Fruit fly (Drosophila melanogaster) whole organism, embryonic: ENCODE measurements around the gene Ino80.

ENCODE experiments used
- Antp ChIP-seq: fragments of 200-800 bp; sonication (Bioruptor generic); optimal IDR thresholded peaks from 3 replicates; lab custom pipeline; 2016; ENCODE audit warnings: missing biosample characterization, missing genetic modification characterization
- Atf3 ChIP-seq: fragments of 200-800 bp; sonication (Bioruptor generic); optimal IDR thresholded peaks from 3 replicates; lab custom pipeline; 2016; ENCODE audit warnings: missing biosample characterization, missing genetic modification characterization
- CG10366 ChIP-seq: fragments of 200-800 bp; sonication (Bioruptor generic); IDR thresholded peaks from 2 replicates; pipeline ENCODE4 v1.3.6; 2022; ENCODE audit warnings: missing biosample characterization, missing genetic modification characterization
- CG12104 ChIP-seq: fragments of 200-800 bp; sonication (Bioruptor generic); optimal IDR thresholded peaks from 3 replicates; lab custom pipeline; 2016; ENCODE audit warnings: missing biosample characterization, missing genetic modification characterization
- CG1233 ChIP-seq: fragments of 200-800 bp; sonication (Bioruptor generic); optimal IDR thresholded peaks from 4 replicates; lab custom pipeline; 2018; ENCODE audit warnings: missing biosample characterization, mild to moderate bottlenecking, missing genetic modification characterization
- CG13287 ChIP-seq: fragments of 200-800 bp; sonication (Bioruptor generic); IDR thresholded peaks from 2 replicates; pipeline ENCODE4 v1.3.6; 2022; ENCODE audit warnings: missing biosample characterization, missing genetic modification characterization; ENCODE audit not compliant: partially characterized antibody
- CG13624 ChIP-seq: fragments of 200-800 bp; sonication (Bioruptor generic); optimal IDR thresholded peaks from 2 replicates; lab custom pipeline; 2016; ENCODE audit warnings: missing biosample characterization, missing genetic modification characterization
- CG13894 ChIP-seq: fragments of 200-800 bp; sonication (Bioruptor generic); optimal IDR thresholded peaks from 3 replicates; lab custom pipeline; 2018; ENCODE audit warnings: missing biosample characterization, mild to moderate bottlenecking, missing genetic modification characterization, moderate library complexity
- CG1529 ChIP-seq: fragments of 200-800 bp; sonication (Bioruptor generic); optimal IDR thresholded peaks from 3 replicates; lab custom pipeline; 2018; ENCODE audit warnings: missing biosample characterization, missing genetic modification characterization
- CG15479 ChIP-seq: fragments of 200-800 bp; sonication (Bioruptor generic); optimal IDR thresholded peaks from 3 replicates; lab custom pipeline; 2019; ENCODE audit warnings: missing biosample characterization, mild to moderate bottlenecking, missing genetic modification characterization, moderate library complexity
- CG15514 ChIP-seq: fragments of 200-800 bp; sonication (Bioruptor generic); optimal IDR thresholded peaks from 3 replicates; lab custom pipeline; 2017; ENCODE audit warnings: missing biosample characterization, missing genetic modification characterization, mild to moderate bottlenecking, moderate library complexity, missing genetic modification reagents
- CG2199 ChIP-seq: fragments of 200-800 bp; sonication (Bioruptor generic); IDR thresholded peaks from 3 replicates; pipeline ENCODE4 v1.3.6; 2022; ENCODE audit warnings: missing biosample characterization, missing genetic modification characterization
- CG4360 ChIP-seq: fragments of 200-800 bp; sonication (Bioruptor generic); IDR thresholded peaks from 2 replicates; pipeline ENCODE4 v1.3.6; 2022; ENCODE audit warnings: missing biosample characterization, missing genetic modification characterization
- CG4617 ChIP-seq: fragments of 200-800 bp; sonication (Bioruptor generic); optimal IDR thresholded peaks from 3 replicates; lab custom pipeline; 2016; ENCODE audit warnings: missing biosample characterization, missing genetic modification characterization, borderline replicate concordance
- CG6175 ChIP-seq: fragments of 200-800 bp; sonication (Bioruptor generic); IDR thresholded peaks from 3 replicates; pipeline ENCODE4 v1.3.6; 2022; ENCODE audit warnings: missing biosample characterization, missing genetic modification characterization
- CG6689 ChIP-seq: fragments of 200-800 bp; sonication (Bioruptor generic); IDR thresholded peaks from 2 replicates; pipeline ENCODE4 v1.3.6; 2022; ENCODE audit warnings: missing biosample characterization, missing genetic modification characterization
- CG8388 ChIP-seq: fragments of 200-800 bp; sonication (Bioruptor generic); optimal IDR thresholded peaks from 2 replicates; lab custom pipeline; 2019; ENCODE audit warnings: missing biosample characterization, mild to moderate bottlenecking, missing genetic modification characterization, moderate library complexity
- Deaf1 ChIP-seq: fragments of 200-800 bp; optimal IDR thresholded peaks from 3 replicates; lab custom pipeline; 2019; ENCODE audit warnings: missing biosample characterization, mild to moderate bottlenecking, missing genetic modification characterization, moderate library complexity
- Dll ChIP-seq: fragments of 200-800 bp; sonication (Bioruptor generic); IDR thresholded peaks from 4 replicates; pipeline ENCODE4 v1.3.6; 2022; ENCODE audit warnings: missing biosample characterization, missing genetic modification characterization; ENCODE audit not compliant: partially characterized antibody
- Dref ChIP-seq: fragments of 200-800 bp; sonication (Bioruptor generic); IDR thresholded peaks from 2 replicates; pipeline ENCODE4 v1.3.6; 2022; ENCODE audit warnings: missing biosample characterization, missing genetic modification characterization
- MBD-R2 ChIP-seq: fragments of 200-800 bp; sonication (Bioruptor generic); IDR thresholded peaks from 2 replicates; pipeline ENCODE4 v1.3.6; 2022; ENCODE audit warnings: missing biosample characterization, missing genetic modification characterization
- Scr ChIP-seq: fragments of 200-800 bp; sonication (Bioruptor generic); IDR thresholded peaks from 2 replicates; pipeline ENCODE4 v1.3.6; 2022; ENCODE audit warnings: missing biosample characterization, missing genetic modification characterization; ENCODE audit not compliant: partially characterized antibody
- Sry-β ChIP-seq: fragments of 200-800 bp; sonication (Bioruptor generic); optimal IDR thresholded peaks from 2 replicates; lab custom pipeline; 2018; ENCODE audit warnings: missing biosample characterization, mild to moderate bottlenecking, missing genetic modification characterization, moderate library complexity
- Sry-δ ChIP-seq: fragments of 200-800 bp; sonication (Bioruptor generic); optimal IDR thresholded peaks from 2 replicates; lab custom pipeline; 2016; ENCODE audit warnings: missing biosample characterization, missing genetic modification characterization
- ash1 ChIP-seq: fragments of 200-800 bp; sonication (Bioruptor generic); optimal IDR thresholded peaks from 2 replicates; lab custom pipeline; 2018; ENCODE audit warnings: missing biosample characterization, mild to moderate bottlenecking, missing genetic modification characterization
- bbx ChIP-seq: fragments of 200-800 bp; sonication (Bioruptor generic); IDR thresholded peaks from 2 replicates; pipeline ENCODE4 v1.3.6; 2022; ENCODE audit warnings: missing biosample characterization, missing genetic modification characterization; ENCODE audit not compliant: partially characterized antibody
- dan ChIP-seq: fragments of 200-800 bp; sonication (Bioruptor generic); IDR thresholded peaks from 2 replicates; pipeline ENCODE4 v1.3.6; 2022; ENCODE audit warnings: missing biosample characterization, missing genetic modification characterization
- danr ChIP-seq: fragments of 200-800 bp; sonication (Bioruptor generic); IDR thresholded peaks from 2 replicates; pipeline ENCODE4 v1.3.6; 2022; ENCODE audit warnings: missing biosample characterization, missing genetic modification characterization
- gcm2 ChIP-seq: fragments of 200-800 bp; sonication (Bioruptor generic); optimal IDR thresholded peaks from 2 replicates; lab custom pipeline; 2016; ENCODE audit warnings: missing biosample characterization, missing genetic modification characterization
- gfzf ChIP-seq: fragments of 200-800 bp; sonication (Bioruptor generic); optimal IDR thresholded peaks from 2 replicates; lab custom pipeline; 2016; ENCODE audit warnings: missing biosample characterization, mild to moderate bottlenecking, missing genetic modification characterization, moderate library complexity
- kah ChIP-seq: fragments of 200-800 bp; sonication (Bioruptor generic); optimal IDR thresholded peaks from 2 replicates; lab custom pipeline; 2018; ENCODE audit warnings: missing biosample characterization, mild to moderate bottlenecking, missing genetic modification characterization
- kay ChIP-seq: fragments of 200-800 bp; sonication (Bioruptor generic); optimal IDR thresholded peaks from 2 replicates; lab custom pipeline; 2016; ENCODE audit warnings: missing biosample characterization, missing genetic modification characterization
- knrl ChIP-seq: fragments of 200-800 bp; sonication (Bioruptor generic); IDR thresholded peaks from 3 replicates; pipeline ENCODE4 v1.3.6; 2022; ENCODE audit warnings: missing biosample characterization, missing genetic modification characterization; ENCODE audit not compliant: partially characterized antibody
- lbe ChIP-seq: fragments of 200-800 bp; sonication (Bioruptor generic); optimal IDR thresholded peaks from 2 replicates; lab custom pipeline; 2016; ENCODE audit warnings: missing biosample characterization, mild to moderate bottlenecking, missing genetic modification characterization
- nau ChIP-seq: fragments of 200-800 bp; sonication (Bioruptor generic); optimal IDR thresholded peaks from 3 replicates; lab custom pipeline; 2017; ENCODE audit warnings: missing biosample characterization, mild to moderate bottlenecking, missing genetic modification characterization, missing genetic modification reagents
- pita ChIP-seq: fragments of 200-800 bp; sonication (Bioruptor generic); optimal IDR thresholded peaks from 2 replicates; lab custom pipeline; 2017; ENCODE audit warnings: missing biosample characterization, mild to moderate bottlenecking, missing genetic modification characterization
- pzg ChIP-seq: fragments of 200-800 bp; sonication (Bioruptor generic); optimal IDR thresholded peaks from 3 replicates; lab custom pipeline; 2018; ENCODE audit warnings: missing biosample characterization, mild to moderate bottlenecking, missing genetic modification characterization, moderate library complexity
- scrt ChIP-seq: fragments of 200-800 bp; sonication (Bioruptor generic); optimal IDR thresholded peaks from 2 replicates; lab custom pipeline; 2018; ENCODE audit warnings: missing biosample characterization, mild to moderate bottlenecking, missing genetic modification characterization, moderate library complexity
- sna ChIP-seq: fragments of 200-800 bp; sonication (Bioruptor generic); IDR thresholded peaks from 2 replicates; pipeline ENCODE4 v1.3.6; 2022; ENCODE audit warnings: missing biosample characterization, missing genetic modification characterization; ENCODE audit not compliant: partially characterized antibody
- stwl ChIP-seq: fragments of 200-800 bp; sonication (Bioruptor generic); optimal IDR thresholded peaks from 3 replicates; lab custom pipeline; 2018; ENCODE audit warnings: missing biosample characterization, mild to moderate bottlenecking, missing genetic modification characterization, moderate library complexity
- zen2 ChIP-seq: fragments of 200-800 bp; sonication (Bioruptor generic); IDR thresholded peaks from 3 replicates; pipeline ENCODE4 v1.3.6; 2022; ENCODE audit warnings: missing biosample characterization, missing genetic modification characterization; ENCODE audit not compliant: partially characterized antibody

Gene Ino80

dm6 chr3R:19406852-19407251 lies 3.9 kb upstream of the Ino80 start (continued):
- no peak for TF ChIP-seq CG4617 (GFP tag; lab: Kevin White, UChicago)
- TF ChIP-seq kay, result no peak
- no peak for TF ChIP-seq CG1529 (GFP tag; lab: Kevin White, UChicago)
- TF ChIP-seq danr (GFP tag; lab: Robert Waterston, UW), result no peak
- no peak for TF ChIP-seq Antp (GFP tag; lab: Kevin White, UChicago)
- no peak for TF ChIP-seq CG8388 (GFP tag; lab: Kevin White, UChicago)
- no peak for TF ChIP-seq kah (GFP tag; lab: Kevin White, UChicago)
- TF ChIP-seq Deaf1 (tag; lab: Kevin White, UChicago), result peak; percentile 7
- peak; percentile 100 for TF ChIP-seq scrt (GFP tag; lab: Kevin White, UChicago)
- no peak for TF ChIP-seq Sry-δ (GFP tag; lab: Kevin White, UChicago)
- TF ChIP-seq CG12104 (GFP tag; lab: Kevin White, UChicago), result no peak
- TF ChIP-seq pita (GFP tag; lab: Kevin White, UChicago), result no peak
- no peak for TF ChIP-seq nau (GFP tag; lab: Kevin White, UChicago)
- TF ChIP-seq CG10366 (GFP tag; lab: Robert Waterston, UW), result no peak
- TF ChIP-seq CG13894 (tag; lab: Kevin White, UChicago), result peak; percentile 56
- no peak for TF ChIP-seq ash1 (GFP tag; lab: Kevin White, UChicago)
- no peak for TF ChIP-seq gfzf (GFP tag; lab: Kevin White, UChicago)
- TF ChIP-seq CG13624 (GFP tag; lab: Kevin White, UChicago), result no peak
- no peak for TF ChIP-seq Atf3 (GFP tag; lab: Kevin White, UChicago)
- TF ChIP-seq CG15479 (GFP tag; lab: Kevin White, UChicago), result no peak

- TF ChIP-seq CG2199 (0 out of 3 replicates have a peak, but pooled peaks have one; percentile 17), CG4360 (GFP tag; lab: Robert Waterston, UW) (no peak), Sry-δ (GFP tag; lab: Kevin White, UChicago) (peak; percentile 6), CG6689 (GFP tag; lab: Robert Waterston, UW) (peak; percentile 36; the same call in 1 of the 2 replicates), Scr (GFP tag; lab: Robert Waterston, UW) (peak; percentile 34), dan (no peak), bbx (0 out of 2 replicates have a peak, but pooled peaks have one; percentile 23), Dref (GFP tag; lab: Robert Waterston, UW) (no peak), zen2 (0 out of 3 replicates have a peak, but pooled peaks have one; percentile 22), stwl (tag; lab: Kevin White, UChicago) (peak; percentile 42), Dll (GFP tag; lab: Robert Waterston, UW) (0 out of 4 replicates have a peak, but pooled peaks have one; percentile 35), CG13287 (GFP tag; lab: Robert Waterston, UW) (peak; percentile 15; the same call in 1 of the 2 replicates), CG6175 (peak; percentile 66; the same call in 2 of the 3 replicates), MBD-R2 (GFP tag; lab: Robert Waterston, UW) (peak; percentile 63), Sry-β (peak; percentile 24), sna (peak; percentile 48; the same call in 1 of the 2 replicates), lbe (GFP tag; lab: Kevin White, UChicago) (no peak), gcm2 (GFP tag; lab: Kevin White, UChicago) (no peak), CG1233 (no peak), pzg (GFP tag; lab: Kevin White, UChicago) (peak; percentile 16), knrl (GFP tag; lab: Robert Waterston, UW) (peak; percentile 25; the same call in 1 of the 3 replicates), CG15514 (GFP tag; lab: Kevin White, UChicago) (peak; percentile 98)
- TF ChIP-seq, all 482 proteins: peak for 16
These were observed 1.3 kb upstream of the Ino80 start for dm6 chr3R:19404296-19404695.
